Fruit fly (Drosophila melanogaster) S2 (cell line): Measurements from ENCODE around the gene mRpL37.

Experiments
- CG8478 ChIP-seq: fragments of >200 bp; optimal IDR thresholded peaks from 2 replicates; lab custom pipeline; 2018
- CTCF ChIP-seq, 2 experiments: fragments of >200 bp; optimal IDR thresholded peaks; 2 replicates each; lab custom pipeline; 2018

DNA sequence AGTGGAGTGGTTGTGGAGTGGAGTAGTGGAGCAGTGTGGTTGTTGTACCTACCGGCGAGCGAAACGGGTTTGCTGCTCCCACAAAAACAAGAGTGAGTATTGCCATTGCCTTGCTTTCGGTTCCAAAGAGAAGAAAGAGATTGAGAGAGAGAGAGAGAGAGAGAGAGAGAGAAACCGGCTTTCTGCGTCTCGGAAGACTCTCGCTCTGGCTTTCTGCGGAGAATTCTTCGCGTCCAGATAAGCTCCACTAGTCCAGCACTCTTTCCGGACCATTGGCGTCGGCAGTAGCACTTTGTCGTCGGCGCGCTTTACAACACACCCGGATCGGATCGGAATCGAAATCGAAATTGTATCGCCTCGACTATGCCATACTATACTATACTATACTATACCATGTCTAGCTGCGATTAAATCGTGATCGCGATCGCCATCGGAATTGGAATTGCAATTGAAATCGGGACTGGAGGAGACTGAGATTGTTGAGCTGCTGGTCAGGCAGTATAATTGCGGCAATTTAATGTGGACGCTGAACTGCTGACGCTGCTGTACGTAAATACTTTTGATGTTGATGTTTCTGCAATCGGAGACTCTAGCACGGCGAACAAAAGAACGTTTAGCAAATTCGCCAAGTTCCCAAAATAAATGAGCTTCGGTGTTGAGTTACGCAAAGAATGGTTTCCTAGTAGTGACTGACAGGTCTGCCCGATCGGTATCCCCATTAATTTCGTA is 43.1 kb upstream of the mRpL37 start, which contains the start of gene Cad86C:
- TF ChIP-seq CG8478: no peak
- TF ChIP-seq CTCF (optimal IDR thresholded peaks at IDR 0.05; lab: Kevin White, UChicago): no peak
